Worm (Caenorhabditis elegans) whole organism, L4/young adult: Measurements from ENCODE around the gene F26F12.5.

ENCODE experiments used
- W03F9.2 ChIP-seq: fragments of 150-350 bp; optimal IDR thresholded peaks from 2 replicates; lab custom pipeline; 2014; ENCODE audit warnings: missing biosample characterization, missing genetic modification characterization
- dao-5 ChIP-seq: sonication (generic microtip); optimal IDR thresholded peaks from 2 replicates; lab custom pipeline; 2016; ENCODE audit warnings: missing genotype, missing genetic modification characterization, moderate library complexity, missing compliant biosample characterization
- him-1 ChIP-seq: sonication (generic microtip); optimal IDR thresholded peaks from 2 replicates; lab custom pipeline; 2016; ENCODE audit warnings: missing genotype, missing genetic modification reagents, missing genetic modification characterization, missing compliant biosample characterization

DNA sequence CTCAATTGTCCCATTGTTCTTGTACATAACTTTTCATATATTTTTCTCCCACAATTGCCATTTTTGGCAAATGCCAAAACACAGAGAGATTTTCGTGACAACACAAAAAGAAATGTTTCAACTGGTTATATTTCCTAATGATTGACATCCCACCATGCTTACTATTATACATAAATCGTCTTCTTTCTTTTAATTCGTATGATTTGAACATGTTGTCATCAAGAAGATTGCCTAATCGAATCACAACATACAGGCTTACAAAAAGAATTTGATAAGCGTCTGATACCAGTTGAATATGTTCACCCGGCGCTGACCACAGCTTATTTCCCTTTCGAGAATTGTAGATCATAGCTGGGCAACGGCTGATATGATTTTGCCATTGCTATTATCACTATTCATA is 30.0 kb upstream of the F26F12.5 start, which contains the start of gene grd-9:
- TF ChIP-seq him-1 (tag; lab: Kevin White, UChicago), result no peak
- no peak for TF ChIP-seq dao-5 (tag; lab: Kevin White, UChicago)
- TF ChIP-seq W03F9.2 (tag; lab: Kevin White, UChicago), result no peak
